Comparison of ENCODE assay signal across 3 fruit fly cellular contexts in genomic region chr3R:9700513-9700912, dm6.
TF ChIP-seq lines count a peak whose summit lies in the region.

No protein-coding gene starts in this region.

- no peak for TF ChIP-seq CTCF in whole organism, embryonic (GFP tag; optimal IDR thresholded peaks at IDR 0.05; lab: Kevin White, UChicago)

TF ChIP-seq in whole organism, embryonic, 481 proteins besides CTCF, POLR2A, EP300 and RAD21 (continues in another document):
- TF ChIP-seq Rfx (GFP tag; IDR thresholded peaks at IDR 0.05; lab: Robert Waterston, UW) = no peak
- TF ChIP-seq Max (GFP tag; optimal IDR thresholded peaks at IDR 0.05; lab: Kevin White, UChicago) = no peak
- TF ChIP-seq hbn (GFP tag; IDR thresholded peaks at IDR 0.05; lab: Robert Waterston, UW; ENCODE audit: partially characterized antibody) = no peak
- peak in 1 of 2 experiments; percentile 62 for TF ChIP-seq Pdp1 (GFP tag; optimal IDR thresholded peaks at IDR 0.05; lab: Kevin White, UChicago)
- no peak for TF ChIP-seq CG14441 (GFP tag; IDR thresholded peaks at IDR 0.05; lab: Robert Waterston, UW)
- no peak for TF ChIP-seq danr (GFP tag; IDR thresholded peaks at IDR 0.05; lab: Robert Waterston, UW)
- peak; percentile 14 for TF ChIP-seq Med (GFP tag; lab: Kevin White, UChicago)
- TF ChIP-seq trem (tag; optimal IDR thresholded peaks at IDR 0.05; lab: Kevin White, UChicago) = no peak
- no peak for TF ChIP-seq CHES-1-like (GFP tag; optimal IDR thresholded peaks at IDR 0.05; lab: Kevin White, UChicago)
- peak; percentile 20 for TF ChIP-seq CG10543 (GFP tag; optimal IDR thresholded peaks at IDR 0.05; lab: Kevin White, UChicago)
- no peak for TF ChIP-seq Bgb (GFP tag; IDR thresholded peaks at IDR 0.05; lab: Robert Waterston, UW; ENCODE audit: partially characterized antibody)
- TF ChIP-seq CG31388 (GFP tag; optimal IDR thresholded peaks at IDR 0.05; lab: Kevin White, UChicago) = no peak
- no peak for TF ChIP-seq CG10321 (GFP tag; IDR thresholded peaks at IDR 0.05; lab: Robert Waterston, UW)
- no peak for TF ChIP-seq twi (tag; optimal IDR thresholded peaks at IDR 0.05; lab: Kevin White, UChicago)
- no peak for TF ChIP-seq CG11093 (GFP tag; IDR thresholded peaks at IDR 0.05; lab: Robert Waterston, UW)
- no peak for TF ChIP-seq cad (GFP tag; optimal IDR thresholded peaks at IDR 0.05; lab: Kevin White, UChicago)
- TF ChIP-seq CG11247 (GFP tag; IDR thresholded peaks at IDR 0.05; lab: Robert Waterston, UW) = no peak
- TF ChIP-seq slbo (GFP tag; IDR thresholded peaks at IDR 0.05; lab: Robert Waterston, UW) = no peak
- no peak for TF ChIP-seq wor (GFP tag; IDR thresholded peaks at IDR 0.05; lab: Robert Waterston, UW)
- TF ChIP-seq CG13287 (GFP tag; IDR thresholded peaks at IDR 0.05; lab: Robert Waterston, UW; ENCODE audit: partially characterized antibody) = no peak
- TF ChIP-seq CG12071 (GFP tag; optimal IDR thresholded peaks at IDR 0.05; lab: Kevin White, UChicago) = no peak
- TF ChIP-seq CG10462 (GFP tag; optimal IDR thresholded peaks at IDR 0.05; lab: Kevin White, UChicago) = no peak
- TF ChIP-seq exex (tag; optimal IDR thresholded peaks at IDR 0.05; lab: Kevin White, UChicago) = peak; percentile 71
- TF ChIP-seq cg (GFP tag; optimal IDR thresholded peaks at IDR 0.05; lab: Kevin White, UChicago) = peak; percentile 54
- no peak for TF ChIP-seq esg (GFP tag; conservative IDR thresholded peaks at IDR 0.05; lab: Robert Waterston, UW)
- TF ChIP-seq shn (GFP tag; optimal IDR thresholded peaks at IDR 0.05; lab: Kevin White, UChicago) = no peak
- TF ChIP-seq tx (GFP tag; optimal IDR thresholded peaks at IDR 0.05; lab: Kevin White, UChicago) = no peak
- TF ChIP-seq CG13624 (GFP tag; optimal IDR thresholded peaks at IDR 0.05; lab: Kevin White, UChicago) = no peak
- no peak for TF ChIP-seq Six4 (GFP tag; optimal IDR thresholded peaks at IDR 0.05; lab: Kevin White, UChicago)
- no peak for TF ChIP-seq croc (GFP tag; conservative IDR thresholded peaks at IDR 0.05; lab: Robert Waterston, UW)
- peak; percentile 2 for TF ChIP-seq sug (tag; optimal IDR thresholded peaks at IDR 0.05; lab: Kevin White, UChicago)
- TF ChIP-seq ci (GFP tag; IDR thresholded peaks at IDR 0.05; lab: Robert Waterston, UW) = no peak

TF ChIP-seq in whole organism, prepupa, 60 proteins besides CTCF, POLR2A, EP300 and RAD21:
- TF ChIP-seq ss (GFP tag; optimal IDR thresholded peaks at IDR 0.05; lab: Kevin White, UChicago) (no peak), vri (GFP tag; optimal IDR thresholded peaks at IDR 0.05; lab: Kevin White, UChicago) (peak; percentile 21)

TF ChIP-seq in whole organism, wandering third instar larva, 38 proteins besides CTCF, POLR2A, EP300 and RAD21:
- TF ChIP-seq woc (GFP tag; optimal IDR thresholded peaks at IDR 0.05; lab: Kevin White, UChicago) (no peak), Rel (GFP tag; optimal IDR thresholded peaks at IDR 0.05; lab: Kevin White, UChicago) (no peak), Rel (tag; optimal IDR thresholded peaks at IDR 0.05; lab: Kevin White, UChicago) (peak; percentile 96)
